Fruit fly (Drosophila melanogaster) whole organism, prepupa: ENCODE measurements around the gene noc.

Experiments used
- CG10669 ChIP-seq: fragments of 200-800 bp; sonication (Bioruptor generic); optimal IDR thresholded peaks from 3 replicates; lab custom pipeline; 2018; ENCODE audit warnings: missing biosample characterization, mild to moderate bottlenecking, missing genetic modification characterization, moderate library complexity
- CG11294 ChIP-seq: fragments of 200-800 bp; sonication (Bioruptor generic); IDR thresholded peaks from 2 replicates; pipeline ENCODE4 v1.3.6; 2022; ENCODE audit warnings: missing biosample characterization, missing genetic modification characterization
- CG11762 ChIP-seq: fragments of 200-800 bp; sonication (Bioruptor generic); optimal IDR thresholded peaks from 3 replicates; lab custom pipeline; 2016; ENCODE audit warnings: missing biosample characterization, missing genetic modification characterization; ENCODE audit not compliant: insufficient read depth
- CG11902 ChIP-seq: fragments of 200-800 bp; sonication (Bioruptor generic); optimal IDR thresholded peaks from 3 replicates; lab custom pipeline; 2016; ENCODE audit warnings: missing biosample characterization, missing genetic modification characterization
- CG15336 ChIP-seq: fragments of 200-800 bp; sonication (Bioruptor generic); IDR thresholded peaks from 2 replicates; pipeline ENCODE4 v1.3.6; 2022; ENCODE audit warnings: missing biosample characterization, missing genetic modification characterization
- CG3032 ChIP-seq: fragments of 200-800 bp; optimal IDR thresholded peaks from 2 replicates; lab custom pipeline; 2019; ENCODE audit warnings: missing biosample characterization, mild to moderate bottlenecking, missing genetic modification characterization, moderate library complexity
- CG31627 ChIP-seq: fragments of 200-800 bp; sonication (Bioruptor generic); optimal IDR thresholded peaks from 3 replicates; lab custom pipeline; 2016; ENCODE audit warnings: missing biosample characterization, missing genetic modification characterization
- CG3919 ChIP-seq: fragments of 200-800 bp; sonication (Bioruptor generic); optimal IDR thresholded peaks from 3 replicates; lab custom pipeline; 2016; ENCODE audit warnings: missing biosample characterization, missing genetic modification characterization
- CG4318 ChIP-seq: fragments of 200-800 bp; sonication (Bioruptor generic); optimal IDR thresholded peaks from 3 replicates; lab custom pipeline; 2017; ENCODE audit warnings: missing biosample characterization, mild to moderate bottlenecking, missing genetic modification characterization
- CG6163 ChIP-seq: fragments of 200-800 bp; sonication (Bioruptor generic); IDR thresholded peaks from 3 replicates; pipeline ENCODE4 v1.3.6; 2022; ENCODE audit warnings: missing biosample characterization, missing genetic modification characterization
- CG6276 ChIP-seq: fragments of 200-800 bp; sonication (Bioruptor generic); optimal IDR thresholded peaks from 2 replicates; lab custom pipeline; 2017; ENCODE audit warnings: missing biosample characterization, mild to moderate bottlenecking, missing genetic modification characterization
- CG6792 ChIP-seq: fragments of 200-800 bp; sonication (Bioruptor generic); optimal IDR thresholded peaks from 3 replicates; lab custom pipeline; 2016; ENCODE audit warnings: missing biosample characterization, missing genetic modification characterization
- CG6854 ChIP-seq: fragments of 200-800 bp; sonication (Bioruptor generic); optimal IDR thresholded peaks from 2 replicates; lab custom pipeline; 2017; ENCODE audit warnings: missing biosample characterization, mild to moderate bottlenecking, missing genetic modification characterization
- CG8119 ChIP-seq: fragments of 200-800 bp; sonication (Bioruptor generic); IDR thresholded peaks from 3 replicates; pipeline ENCODE4 v1.3.6; 2022; ENCODE audit warnings: missing biosample characterization, missing genetic modification characterization
- CG8319 ChIP-seq: fragments of 200-800 bp; sonication (Bioruptor generic); optimal IDR thresholded peaks from 3 replicates; lab custom pipeline; 2016; ENCODE audit warnings: missing biosample characterization, missing genetic modification characterization
- CG8632 ChIP-seq: fragments of 200-800 bp; sonication (Bioruptor generic); optimal IDR thresholded peaks from 3 replicates; lab custom pipeline; 2016; ENCODE audit warnings: missing biosample characterization, missing genetic modification characterization
- Eip78C ChIP-seq: fragments of 200-800 bp; sonication (Bioruptor generic); peaks from one replicate; lab custom pipeline; 2016; ENCODE audit warnings: missing biosample characterization, missing genetic modification characterization
- Eip93F ChIP-seq: fragments of 200-800 bp; sonication (Bioruptor generic); optimal IDR thresholded peaks from 2 replicates; lab custom pipeline; 2016; ENCODE audit warnings: missing biosample characterization, mild to moderate bottlenecking, missing genetic modification characterization
- Ets96B ChIP-seq: fragments of 200-800 bp; optimal IDR thresholded peaks from 2 replicates; lab custom pipeline; 2019; ENCODE audit warnings: missing biosample characterization, mild to moderate bottlenecking, missing genetic modification characterization, moderate library complexity
- Gug ChIP-seq: fragments of 200-800 bp; sonication (Bioruptor generic); IDR thresholded peaks from 2 replicates; pipeline ENCODE4 v1.3.6; 2022; ENCODE audit warnings: missing biosample characterization, missing genetic modification characterization
- Hr38 ChIP-seq: sonication (Bioruptor generic); optimal IDR thresholded peaks from 2 replicates; lab custom pipeline; 2016; ENCODE audit warnings: missing biosample characterization, missing genetic modification characterization
- Hr4 ChIP-seq: fragments of 200-800 bp; sonication (Bioruptor generic); optimal IDR thresholded peaks from 3 replicates; lab custom pipeline; 2016; ENCODE audit warnings: missing biosample characterization, missing genetic modification characterization
- Met ChIP-seq: fragments of 200-800 bp; sonication (Bioruptor generic); optimal IDR thresholded peaks from 3 replicates; lab custom pipeline; 2016; ENCODE audit warnings: missing biosample characterization, missing genetic modification characterization
- OdsH ChIP-seq: fragments of 200-800 bp; sonication (Bioruptor generic); optimal IDR thresholded peaks from 3 replicates; lab custom pipeline; 2016; ENCODE audit warnings: missing biosample characterization, missing genetic modification characterization
- Smox ChIP-seq: fragments of 200-800 bp; sonication (Bioruptor generic); optimal IDR thresholded peaks from 3 replicates; lab custom pipeline; 2016; ENCODE audit warnings: missing biosample characterization, missing genetic modification characterization
- Sox102F ChIP-seq: fragments of 200-800 bp; sonication (Bioruptor generic); optimal IDR thresholded peaks from 2 replicates; lab custom pipeline; 2016; ENCODE audit warnings: missing biosample characterization, mild to moderate bottlenecking, missing genetic modification characterization
- Sox14 ChIP-seq: fragments of 200-800 bp; sonication (Bioruptor generic); optimal IDR thresholded peaks from 3 replicates; lab custom pipeline; 2016; ENCODE audit warnings: missing biosample characterization, missing genetic modification characterization
- Sox15 ChIP-seq: fragments of 200-800 bp; sonication (Bioruptor generic); optimal IDR thresholded peaks from 3 replicates; lab custom pipeline; 2016; ENCODE audit warnings: missing biosample characterization, missing genetic modification characterization
- cyc ChIP-seq: fragments of 200-800 bp; sonication (Bioruptor generic); optimal IDR thresholded peaks from 3 replicates; lab custom pipeline; 2016; ENCODE audit warnings: missing biosample characterization, missing genetic modification characterization
- dac ChIP-seq: fragments of 200-800 bp; sonication (Bioruptor generic); optimal IDR thresholded peaks from 2 replicates; lab custom pipeline; 2017; ENCODE audit warnings: missing biosample characterization, mild to moderate bottlenecking, missing genetic modification characterization
- dsx ChIP-seq: fragments of 200-800 bp; optimal IDR thresholded peaks from 3 replicates; lab custom pipeline; 2019; ENCODE audit warnings: missing biosample characterization, mild to moderate bottlenecking, missing genetic modification characterization, moderate library complexity; ENCODE audit not compliant: poor library complexity, severe bottlenecking
- eg ChIP-seq: fragments of 200-800 bp; sonication (Bioruptor generic); IDR thresholded peaks from 3 replicates; pipeline ENCODE4 v1.3.6; 2022; ENCODE audit warnings: missing biosample characterization, missing genetic modification characterization
- esn ChIP-seq: fragments of 200-800 bp; sonication (Bioruptor generic); optimal IDR thresholded peaks from 2 replicates; lab custom pipeline; 2016; ENCODE audit warnings: missing biosample characterization, mild to moderate bottlenecking, missing genetic modification characterization, moderate library complexity
- fd85E ChIP-seq: fragments of 200-800 bp; sonication (Bioruptor generic); optimal IDR thresholded peaks from 3 replicates; lab custom pipeline; 2016; ENCODE audit warnings: missing biosample characterization, missing genetic modification characterization
- fkh ChIP-seq: fragments of 200-800 bp; sonication (Bioruptor generic); optimal IDR thresholded peaks from 3 replicates; lab custom pipeline; 2017; ENCODE audit warnings: missing biosample characterization, mild to moderate bottlenecking, missing genetic modification characterization, moderate library complexity
- pdm3 ChIP-seq: fragments of 200-800 bp; sonication (Bioruptor generic); optimal IDR thresholded peaks from 3 replicates; lab custom pipeline; 2016; ENCODE audit warnings: missing biosample characterization, missing genetic modification characterization
- spab ChIP-seq: fragments of 200-800 bp; sonication (Bioruptor generic); optimal IDR thresholded peaks from 2 replicates; lab custom pipeline; 2017; ENCODE audit warnings: missing biosample characterization, mild to moderate bottlenecking, missing genetic modification characterization, missing genetic modification reagents
- ss ChIP-seq, 2 experiments: fragments of 200-800 bp; sonication (Bioruptor generic); optimal IDR thresholded peaks; 2 replicates in 1 of 2; 3 replicates in 1 of 2; lab custom pipeline; 2017 to 2018; ENCODE audit warnings: mild to moderate bottlenecking in 2 of 2, missing biosample characterization in 2 of 2, missing genetic modification characterization in 2 of 2, moderate library complexity in 1 of 2
- svp ChIP-seq: fragments of 200-800 bp; sonication (Bioruptor generic); peaks from one replicate; lab custom pipeline; 2016; ENCODE audit warnings: missing biosample characterization, missing genetic modification characterization
- topi ChIP-seq: fragments of 200-800 bp; sonication (Bioruptor generic); optimal IDR thresholded peaks from 3 replicates; lab custom pipeline; 2016; ENCODE audit warnings: missing biosample characterization, missing genetic modification characterization
- vri ChIP-seq: fragments of 200-800 bp; sonication (Bioruptor generic); optimal IDR thresholded peaks from 3 replicates; lab custom pipeline; 2016; ENCODE audit warnings: missing biosample characterization, mild to moderate bottlenecking, missing genetic modification characterization

noc gene

dm6 chr2L:14533419-14534253 is 43.0 kb downstream of the noc start:
- TF ChIP-seq Eip78C (peak; percentile 55), CG6163 (peak; percentile 52; the same call in 1 of the 3 replicates), vri (GFP tag; lab: Kevin White, UChicago) (peak; percentile 30), fkh (no peak)
- TF ChIP-seq, all 60 proteins: peak for 3

- TF ChIP-seq CG31627 (GFP tag; lab: Kevin White, UChicago), result no peak
- TF ChIP-seq Ets96B (tag; lab: Kevin White, UChicago), result no peak
- no peak for TF ChIP-seq cyc (GFP tag; lab: Kevin White, UChicago)
- TF ChIP-seq CG8632 (GFP tag; lab: Kevin White, UChicago), result no peak
- no peak for TF ChIP-seq CG3919 (GFP tag; lab: Kevin White, UChicago)
- TF ChIP-seq eg (GFP tag; lab: Robert Waterston, UW), result no peak
- no peak for TF ChIP-seq CG11762
- no peak for TF ChIP-seq Smox (GFP tag; lab: Kevin White, UChicago)
- no peak for TF ChIP-seq topi (GFP tag; lab: Kevin White, UChicago)
- TF ChIP-seq fd85E (GFP tag; lab: Kevin White, UChicago), result no peak
- TF ChIP-seq Gug, result no peak
- no peak for TF ChIP-seq Sox102F (GFP tag; lab: Kevin White, UChicago)
- TF ChIP-seq dsx, result peak; percentile 5
- no peak for TF ChIP-seq OdsH
- no peak for TF ChIP-seq Sox15 (GFP tag; lab: Kevin White, UChicago)
- no peak for TF ChIP-seq Hr4
- no peak for TF ChIP-seq pdm3 (GFP tag; lab: Kevin White, UChicago)
- no peak for TF ChIP-seq CG6792 (GFP tag; lab: Kevin White, UChicago)
- TF ChIP-seq esn (GFP tag; lab: Kevin White, UChicago), result no peak
- TF ChIP-seq ss (GFP tag; optimal IDR thresholded peaks at IDR 0.05; lab: Kevin White, UChicago), result peak in 1 of 2 experiments; percentile 48
- no peak for TF ChIP-seq vri (GFP tag; lab: Kevin White, UChicago)
- TF ChIP-seq Met (GFP tag; lab: Kevin White, UChicago), result no peak
- peak; percentile 2 for TF ChIP-seq spab
- TF ChIP-seq CG10669 (GFP tag; lab: Kevin White, UChicago), result no peak
- TF ChIP-seq Eip93F (GFP tag; lab: Kevin White, UChicago), result no peak
- 0 out of 3 replicates have a peak, but pooled peaks have one; percentile 34 for TF ChIP-seq CG6163
- no peak for TF ChIP-seq Sox14 (GFP tag; lab: Kevin White, UChicago)
- TF ChIP-seq CG3032 (tag; lab: Kevin White, UChicago), result no peak
- peak; percentile 29 for TF ChIP-seq Eip78C
These were observed 46.2 kb downstream of the noc start for dm6 chr2L:14536730-14537427.

- TF ChIP-seq svp (peak; percentile 75), CG8119 (no peak)
These were observed 47.0 kb downstream of the noc start for dm6 chr2L:14537432-14538221.

dm6 chr2L:14538853-14539358 is 48.2 kb downstream of the noc start:
- TF ChIP-seq CG3032 (tag; lab: Kevin White, UChicago) (no peak), CG31627 (GFP tag; lab: Kevin White, UChicago) (no peak), CG11762 (no peak), Hr38 (GFP tag; lab: Kevin White, UChicago) (no peak), CG15336 (GFP tag; lab: Robert Waterston, UW) (no peak), Sox14 (GFP tag; lab: Kevin White, UChicago) (no peak), CG8119 (no peak), cyc (GFP tag; lab: Kevin White, UChicago) (peak; percentile 39), CG6854 (no peak), eg (GFP tag; lab: Robert Waterston, UW) (no peak), CG6276 (no peak), topi (GFP tag; lab: Kevin White, UChicago) (peak; percentile 36), fd85E (GFP tag; lab: Kevin White, UChicago) (no peak), Sox102F (GFP tag; lab: Kevin White, UChicago) (no peak), OdsH (peak; percentile 34), CG8319 (no peak), Smox (GFP tag; lab: Kevin White, UChicago) (peak; percentile 39), CG11294 (no peak), CG11902 (GFP tag; lab: Kevin White, UChicago) (no peak), CG4318 (no peak), dac (no peak)
